Fruit fly (Drosophila melanogaster): ENCODE data around the gene AnxB10.

- TF ChIP-seq usp (GFP tag; optimal IDR thresholded peaks at IDR 0.05), result no peak
- no peak for TF ChIP-seq Jra (GFP tag; optimal IDR thresholded peaks at IDR 0.05)
- no peak for TF ChIP-seq jim (GFP tag; optimal IDR thresholded peaks at IDR 0.05)
- no peak for TF ChIP-seq sage (GFP tag; optimal IDR thresholded peaks at IDR 0.05)
- TF ChIP-seq Mio (GFP tag; optimal IDR thresholded peaks at IDR 0.05), result no peak
- no peak for TF ChIP-seq h (GFP tag; optimal IDR thresholded peaks at IDR 0.05)
Observed at dm6 chrX:20139493-20139892, 33.8 kb downstream of the AnxB10 start, which contains the start of gene CG42583.

All from whole organism, wandering third instar larva.